Fruit fly (Drosophila melanogaster) whole organism, embryonic: ENCODE data around the gene lwr.

Source experiments
- Atf3 ChIP-seq: fragments of 200-800 bp; sonication (Bioruptor generic); optimal IDR thresholded peaks from 3 replicates; lab custom pipeline; 2016; ENCODE audit warnings: missing biosample characterization, missing genetic modification characterization
- CG11247 ChIP-seq: fragments of 200-800 bp; sonication (Bioruptor generic); IDR thresholded peaks from 2 replicates; pipeline ENCODE4 v1.3.6; 2022; ENCODE audit warnings: missing biosample characterization, missing genetic modification characterization
- CG11696 ChIP-seq: fragments of 200-800 bp; sonication (Bioruptor generic); IDR thresholded peaks from 2 replicates; pipeline ENCODE4 v1.3.6; 2022; ENCODE audit warnings: missing biosample characterization, missing genetic modification characterization
- CG11723 ChIP-seq: fragments of 200-800 bp; sonication (Bioruptor generic); optimal IDR thresholded peaks from 2 replicates; lab custom pipeline; 2017; ENCODE audit warnings: missing biosample characterization, mild to moderate bottlenecking, missing genetic modification characterization
- CG14667 ChIP-seq: fragments of 200-800 bp; sonication (Bioruptor generic); IDR thresholded peaks from 2 replicates; pipeline ENCODE4 v1.3.6; 2022; ENCODE audit warnings: missing biosample characterization, missing genetic modification characterization
- CG1529 ChIP-seq: fragments of 200-800 bp; sonication (Bioruptor generic); optimal IDR thresholded peaks from 3 replicates; lab custom pipeline; 2018; ENCODE audit warnings: missing biosample characterization, missing genetic modification characterization
- CG15514 ChIP-seq: fragments of 200-800 bp; sonication (Bioruptor generic); optimal IDR thresholded peaks from 3 replicates; lab custom pipeline; 2017; ENCODE audit warnings: missing biosample characterization, missing genetic modification characterization, mild to moderate bottlenecking, moderate library complexity, missing genetic modification reagents
- CG15601 ChIP-seq: fragments of 200-800 bp; sonication (Bioruptor generic); optimal IDR thresholded peaks from 3 replicates; lab custom pipeline; 2019; ENCODE audit warnings: missing biosample characterization, mild to moderate bottlenecking, missing genetic modification characterization, moderate library complexity
- CG1602 ChIP-seq: fragments of 200-800 bp; sonication (Bioruptor generic); optimal IDR thresholded peaks from 3 replicates; lab custom pipeline; 2016; ENCODE audit warnings: missing biosample characterization, missing genetic modification characterization
- CG17328 ChIP-seq: fragments of 200-800 bp; sonication (Bioruptor generic); IDR thresholded peaks from 2 replicates; pipeline ENCODE4 v1.3.6; 2022; ENCODE audit warnings: missing biosample characterization, missing genetic modification characterization
- CG18011 ChIP-seq: fragments of 200-800 bp; sonication (Bioruptor generic); optimal IDR thresholded peaks from 2 replicates; lab custom pipeline; 2017; ENCODE audit warnings: missing biosample characterization, missing genetic modification characterization, mild to moderate bottlenecking, moderate library complexity, missing genotype
- CG18599 ChIP-seq: fragments of 200-800 bp; sonication (Bioruptor generic); optimal IDR thresholded peaks from 3 replicates; lab custom pipeline; 2017; ENCODE audit warnings: missing biosample characterization, missing genetic modification characterization, mild to moderate bottlenecking, moderate library complexity, missing genetic modification reagents
- CG34376 ChIP-seq: fragments of 200-800 bp; sonication (Bioruptor generic); optimal IDR thresholded peaks from 2 replicates; lab custom pipeline; 2018; ENCODE audit warnings: missing biosample characterization, mild to moderate bottlenecking, missing genetic modification characterization
- CG42726 ChIP-seq: fragments of 200-800 bp; sonication (Bioruptor generic); IDR thresholded peaks from 2 replicates; pipeline ENCODE4 v1.3.6; 2022; ENCODE audit warnings: missing biosample characterization, missing genetic modification characterization; ENCODE audit not compliant: partially characterized antibody
- CG4282 ChIP-seq: fragments of 200-800 bp; sonication (Bioruptor generic); optimal IDR thresholded peaks from 2 replicates; lab custom pipeline; 2016; ENCODE audit warnings: missing biosample characterization, missing genetic modification characterization
- CG4854 ChIP-seq: fragments of 200-800 bp; sonication (Bioruptor generic); optimal IDR thresholded peaks from 2 replicates; lab custom pipeline; 2016; ENCODE audit warnings: missing biosample characterization, missing genetic modification characterization, inconsistent platforms
- CG5180 ChIP-seq: fragments of 200-800 bp; sonication (Bioruptor generic); optimal IDR thresholded peaks from 3 replicates; lab custom pipeline; 2017; ENCODE audit warnings: missing biosample characterization, missing genetic modification characterization, mild to moderate bottlenecking, moderate library complexity, missing genetic modification reagents
- CG6272 ChIP-seq: fragments of 200-800 bp; sonication (Bioruptor generic); IDR thresholded peaks from 2 replicates; pipeline ENCODE4 v1.3.6; 2022; ENCODE audit warnings: missing biosample characterization, missing genetic modification characterization
- CG7786 ChIP-seq: fragments of 200-800 bp; sonication (Bioruptor generic); optimal IDR thresholded peaks from 2 replicates; lab custom pipeline; 2016; ENCODE audit warnings: missing biosample characterization, missing genetic modification characterization
- CG7963 ChIP-seq: fragments of 200-800 bp; sonication (Bioruptor generic); IDR thresholded peaks from 3 replicates; pipeline ENCODE4 v1.3.6; 2022; ENCODE audit warnings: missing biosample characterization, missing genetic modification characterization; ENCODE audit not compliant: partially characterized antibody
- CG9797 ChIP-seq: fragments of 200-800 bp; sonication (Bioruptor generic); optimal IDR thresholded peaks from 3 replicates; lab custom pipeline; 2018; ENCODE audit warnings: missing biosample characterization, mild to moderate bottlenecking, missing genetic modification characterization
- CoRest ChIP-seq: fragments of 200-800 bp; sonication (Bioruptor generic); optimal IDR thresholded peaks from 3 replicates; lab custom pipeline; 2018; ENCODE audit warnings: missing biosample characterization, mild to moderate bottlenecking, missing genetic modification characterization, moderate library complexity
- GATAe ChIP-seq: fragments of 200-800 bp; sonication (Bioruptor generic); conservative IDR thresholded peaks from 2 replicates; pipeline ENCODE4 v1.3.6; 2022; ENCODE audit warnings: missing biosample characterization, missing genetic modification characterization
- Max ChIP-seq: fragments of 200-800 bp; sonication (Bioruptor generic); optimal IDR thresholded peaks from 2 replicates; lab custom pipeline; 2016; ENCODE audit warnings: missing biosample characterization, mild to moderate bottlenecking, missing genetic modification characterization
- Meics ChIP-seq: fragments of 200-800 bp; sonication (Bioruptor generic); optimal IDR thresholded peaks from 2 replicates; lab custom pipeline; 2017; ENCODE audit warnings: missing biosample characterization, mild to moderate bottlenecking, missing genetic modification characterization
- NC2α ChIP-seq: fragments of 200-800 bp; sonication (Bioruptor generic); optimal IDR thresholded peaks from 2 replicates; lab custom pipeline; 2016; ENCODE audit warnings: missing biosample characterization, missing genetic modification characterization
- Side ChIP-seq: fragments of 200-800 bp; sonication (Bioruptor generic); optimal IDR thresholded peaks from 2 replicates; lab custom pipeline; 2016; ENCODE audit warnings: missing biosample characterization, missing genetic modification characterization
- Sry-β ChIP-seq: fragments of 200-800 bp; sonication (Bioruptor generic); optimal IDR thresholded peaks from 2 replicates; lab custom pipeline; 2018; ENCODE audit warnings: missing biosample characterization, mild to moderate bottlenecking, missing genetic modification characterization, moderate library complexity
- Sry-δ ChIP-seq: fragments of 200-800 bp; sonication (Bioruptor generic); optimal IDR thresholded peaks from 2 replicates; lab custom pipeline; 2016; ENCODE audit warnings: missing biosample characterization, missing genetic modification characterization
- bigmax ChIP-seq: fragments of 200-800 bp; sonication (Bioruptor generic); optimal IDR thresholded peaks from 2 replicates; lab custom pipeline; 2018; ENCODE audit warnings: missing biosample characterization, mild to moderate bottlenecking, missing genetic modification characterization
- chm ChIP-seq: fragments of 200-800 bp; sonication (Bioruptor generic); IDR thresholded peaks from 2 replicates; pipeline ENCODE4 v1.3.6; 2022; ENCODE audit warnings: missing biosample characterization, missing genetic modification characterization
- ci ChIP-seq: fragments of 200-800 bp; sonication (Bioruptor generic); IDR thresholded peaks from 3 replicates; pipeline ENCODE4 v1.3.6; 2022; ENCODE audit warnings: missing biosample characterization, missing genetic modification characterization
- danr ChIP-seq: fragments of 200-800 bp; sonication (Bioruptor generic); IDR thresholded peaks from 2 replicates; pipeline ENCODE4 v1.3.6; 2022; ENCODE audit warnings: missing biosample characterization, missing genetic modification characterization
- dati ChIP-seq: fragments of 200-800 bp; sonication (Bioruptor generic); IDR thresholded peaks from 2 replicates; pipeline ENCODE4 v1.3.6; 2022; ENCODE audit warnings: missing biosample characterization, missing genetic modification characterization
- grau ChIP-seq: fragments of 200-800 bp; optimal IDR thresholded peaks from 3 replicates; lab custom pipeline; 2019; ENCODE audit warnings: missing biosample characterization, mild to moderate bottlenecking, missing genetic modification characterization, moderate library complexity
- gsb ChIP-seq: fragments of 200-800 bp; sonication (Bioruptor generic); IDR thresholded peaks from 2 replicates; pipeline ENCODE4 v1.3.6; 2022; ENCODE audit warnings: missing biosample characterization, missing genetic modification characterization
- klu ChIP-seq: fragments of 200-800 bp; sonication (Bioruptor generic); IDR thresholded peaks from 2 replicates; pipeline ENCODE4 v1.3.6; 2022; ENCODE audit warnings: missing biosample characterization, missing genetic modification characterization
- nerfin-1 ChIP-seq: fragments of 200-800 bp; sonication (Bioruptor generic); optimal IDR thresholded peaks from 3 replicates; lab custom pipeline; 2019; ENCODE audit warnings: missing biosample characterization, mild to moderate bottlenecking, missing genetic modification characterization, moderate library complexity
- pb ChIP-seq: fragments of 200-800 bp; sonication (Bioruptor generic); optimal IDR thresholded peaks from 3 replicates; lab custom pipeline; 2016; ENCODE audit warnings: missing biosample characterization, missing genetic modification characterization
- phol ChIP-seq: fragments of 200-800 bp; sonication (Bioruptor generic); optimal IDR thresholded peaks from 3 replicates; lab custom pipeline; 2018; ENCODE audit warnings: missing biosample characterization, mild to moderate bottlenecking, missing genetic modification characterization, moderate library complexity
- pros ChIP-seq: fragments of 200-800 bp; sonication (Bioruptor generic); optimal IDR thresholded peaks from 3 replicates; lab custom pipeline; 2019; ENCODE audit warnings: missing biosample characterization, mild to moderate bottlenecking, missing genetic modification characterization, moderate library complexity
- pzg ChIP-seq: fragments of 200-800 bp; sonication (Bioruptor generic); optimal IDR thresholded peaks from 3 replicates; lab custom pipeline; 2018; ENCODE audit warnings: missing biosample characterization, mild to moderate bottlenecking, missing genetic modification characterization, moderate library complexity
- repo ChIP-seq: fragments of 200-800 bp; sonication (Bioruptor generic); optimal IDR thresholded peaks from 2 replicates; lab custom pipeline; 2016; ENCODE audit warnings: missing biosample characterization, missing genetic modification characterization
- row ChIP-seq: fragments of 200-800 bp; sonication (Bioruptor generic); IDR thresholded peaks from 3 replicates; pipeline ENCODE4 v1.3.6; 2022; ENCODE audit warnings: missing biosample characterization, missing genetic modification characterization
- sim ChIP-seq: fragments of 200-800 bp; sonication (Bioruptor generic); IDR thresholded peaks from 2 replicates; pipeline ENCODE4 v1.3.6; 2022; ENCODE audit warnings: missing biosample characterization, missing genetic modification characterization
- slou ChIP-seq: fragments of 200-800 bp; sonication (Bioruptor generic); optimal IDR thresholded peaks from 3 replicates; lab custom pipeline; 2016; ENCODE audit warnings: missing biosample characterization, missing genetic modification characterization
- twi ChIP-seq: fragments of 200-800 bp; optimal IDR thresholded peaks from 2 replicates; lab custom pipeline; 2019; ENCODE audit warnings: missing biosample characterization, mild to moderate bottlenecking, missing genetic modification characterization, moderate library complexity
- vvl ChIP-seq: fragments of 200-800 bp; sonication (Bioruptor generic); IDR thresholded peaks from 2 replicates; pipeline ENCODE4 v1.3.6; 2022; ENCODE audit warnings: missing biosample characterization, missing genetic modification characterization

lwr gene

dm6 chr2L:516032-516993, 26.1 kb downstream of the lwr start (continued):
- TF ChIP-seq repo (GFP tag; lab: Kevin White, UChicago) (no peak), CG6272 (GFP tag; lab: Robert Waterston, UW) (peak; percentile 47; the same call in 1 of the 2 replicates), ci (GFP tag; lab: Robert Waterston, UW) (peak; percentile 93), CG15514 (peak; percentile 53), phol (tag; lab: Kevin White, UChicago) (peak; percentile 86), CG7963 (GFP tag; lab: Robert Waterston, UW) (no peak), nerfin-1 (tag; lab: Kevin White, UChicago) (peak; percentile 61), CG18599 (GFP tag; lab: Kevin White, UChicago) (peak; percentile 90), pzg (GFP tag; lab: Kevin White, UChicago) (no peak), CG18011 (peak; percentile 51), CG4282 (GFP tag; lab: Kevin White, UChicago) (peak; percentile 16), twi (tag; lab: Kevin White, UChicago) (peak; percentile 44), CG34376 (GFP tag; lab: Kevin White, UChicago) (no peak), slou (GFP tag; lab: Kevin White, UChicago) (peak; percentile 31), dati (GFP tag; lab: Robert Waterston, UW) (peak; percentile 64), bigmax (GFP tag; lab: Kevin White, UChicago) (no peak), CoRest (peak; percentile 74), Atf3 (GFP tag; lab: Kevin White, UChicago) (peak; percentile 56), gsb (GFP tag; lab: Robert Waterston, UW) (peak; percentile 54; the same call in 1 of the 2 replicates), row (peak; percentile 88), klu (GFP tag; lab: Robert Waterston, UW) (0 out of 2 replicates have a peak, but pooled peaks have one; percentile 39), danr (GFP tag; lab: Robert Waterston, UW) (0 out of 2 replicates have a peak, but pooled peaks have one; percentile 24), CG9797 (GFP tag; lab: Kevin White, UChicago) (no peak), Max (peak; percentile 53), CG11247 (GFP tag; lab: Robert Waterston, UW) (no peak), pros (GFP tag; lab: Kevin White, UChicago) (peak; percentile 9), vvl (GFP tag; lab: Robert Waterston, UW) (peak; percentile 86), Sry-δ (peak; percentile 14), grau (tag; lab: Kevin White, UChicago) (peak; percentile 75), pb (GFP tag; lab: Kevin White, UChicago) (no peak), CG11723 (peak; percentile 38), chm (no peak; the same call in 1 of the 2 replicates), CG1602 (peak; percentile 65), CG14667 (GFP tag; lab: Robert Waterston, UW) (peak; percentile 68; the same call in 1 of the 2 replicates), CG1529 (GFP tag; lab: Kevin White, UChicago) (peak; percentile 75), GATAe (GFP tag; lab: Robert Waterston, UW) (no peak; the same call in 1 of the 2 replicates), CG17328 (GFP tag; lab: Robert Waterston, UW) (peak; percentile 82), Sry-β (no peak), CG5180 (GFP tag; lab: Kevin White, UChicago) (peak; percentile 63), Meics (GFP tag; lab: Kevin White, UChicago) (peak; percentile 75), NC2α (peak; percentile 15), Side (GFP tag; lab: Kevin White, UChicago) (peak; percentile 59), CG7786 (GFP tag; lab: Kevin White, UChicago) (peak; percentile 59), CG4854 (GFP tag; lab: Kevin White, UChicago) (no peak), CG42726 (GFP tag; lab: Robert Waterston, UW) (no peak), CG11696 (GFP tag; lab: Robert Waterston, UW) (no peak), CG15601 (tag; lab: Kevin White, UChicago) (peak; percentile 70), sim (peak; percentile 63; the same call in 1 of the 2 replicates)
